Worm (Caenorhabditis elegans): ENCODE measurements around the gene nspe-4.

nspe-4 gene

ce11 chrII:12655816-12656215 lies 43.5 kb downstream of the nspe-4 start:
- TF ChIP-seq jun-1 (tag; optimal IDR thresholded peaks at IDR 0.05) (no peak), T26A8.4 (GFP tag; IDR thresholded peaks at IDR 0.05) (no peak), aha-1 (tag) (peak; percentile 74), skn-1 (tag; optimal IDR thresholded peaks at IDR 0.05) (no peak)

- no peak for TF ChIP-seq zfp-3 (GFP tag; conservative IDR thresholded peaks at IDR 0.05)
- no peak for TF ChIP-seq ama-1 (optimal IDR thresholded peaks at IDR 0.05)
Measured at ce11 chrII:12657620-12658019, 45.3 kb downstream of the nspe-4 start.

- TF ChIP-seq nhr-41 (GFP tag; IDR thresholded peaks at IDR 0.05) (no peak), hlh-30 (tag; optimal IDR thresholded peaks at IDR 0.05; ENCODE audit: insufficient read depth) (peak; percentile 1), lin-29 (GFP tag; IDR thresholded peaks at IDR 0.05) (no peak), mes-2 (tag; optimal IDR thresholded peaks at IDR 0.05; ENCODE audit: poor library complexity, severe bottlenecking) (no peak), zfp-2 (tag; optimal IDR thresholded peaks at IDR 0.05) (no peak), fkh-10 (GFP tag; optimal IDR thresholded peaks at IDR 0.05) (no peak), F26F4.8 (GFP tag; conservative IDR thresholded peaks at IDR 0.05) (no peak), daf-16 (GFP tag; optimal IDR thresholded peaks at IDR 0.05) (peak in 1 of 2 experiments; percentile 67), daf-16 (tag; optimal IDR thresholded peaks at IDR 0.05) (no peak), rbr-2 (tag; optimal IDR thresholded peaks at IDR 0.05) (no peak), duxl-1 (tag; optimal IDR thresholded peaks at IDR 0.05; ENCODE audit: poor library complexity) (no peak), hlh-11 (tag; optimal IDR thresholded peaks at IDR 0.05) (peak; percentile 9), sdz-12 (GFP tag; optimal IDR thresholded peaks at IDR 0.05) (no peak), F49E8.2 (tag; optimal IDR thresholded peaks at IDR 0.05; ENCODE audit: borderline replicate concordance) (no peak), ceh-20 (GFP tag; IDR thresholded peaks at IDR 0.05) (no peak), F37D6.2 (tag; optimal IDR thresholded peaks at IDR 0.05) (no peak), nhr-11 (tag; optimal IDR thresholded peaks at IDR 0.05) (peak; percentile 38), lin-13 (GFP tag; optimal IDR thresholded peaks at IDR 0.05) (no peak), F44E2.7 (GFP tag; IDR thresholded peaks at IDR 0.05) (no peak), aha-1 (tag) (no peak)
Measured at ce11 chrII:12658409-12658808, 46.1 kb downstream of the nspe-4 start.

ce11 chrII:12659676-12660371 lies 47.5 kb downstream of the nspe-4 start:
- TF ChIP-seq tra-1 (GFP tag; IDR thresholded peaks at IDR 0.05) (peak; percentile 71), mep-1 (tag; optimal IDR thresholded peaks at IDR 0.05) (peak; percentile 27), nhr-10 (tag; optimal IDR thresholded peaks at IDR 0.05) (no peak), hlh-11 (tag; optimal IDR thresholded peaks at IDR 0.05) (peak; percentile 61), lsy-2 (tag; optimal IDR thresholded peaks at IDR 0.05) (peak in 1 of 2 experiments; percentile 49), snpc-4 (tag; optimal IDR thresholded peaks at IDR 0.05) (no peak), set-16 (GFP tag; IDR thresholded peaks at IDR 0.05) (peak; percentile 15; the same call in 1 of the 2 replicates), mdl-1 (tag; optimal IDR thresholded peaks at IDR 0.05) (peak in 1 of 2 experiments; percentile 42), attf-4 (tag; optimal IDR thresholded peaks at IDR 0.05) (no peak), rbr-2 (tag; optimal IDR thresholded peaks at IDR 0.05) (peak; percentile 16), lin-13 (GFP tag; optimal IDR thresholded peaks at IDR 0.05) (peak; percentile 11), mes-2 (tag; optimal IDR thresholded peaks at IDR 0.05; ENCODE audit: poor library complexity, severe bottlenecking) (no peak), ceh-20 (GFP tag; IDR thresholded peaks at IDR 0.05) (0 out of 2 replicates have a peak, but pooled peaks have one; percentile 16), zfp-2 (tag; optimal IDR thresholded peaks at IDR 0.05) (no peak), daf-16 (GFP tag; optimal IDR thresholded peaks at IDR 0.05) (peak in 1 of 2 experiments; percentile 26), daf-16 (tag; optimal IDR thresholded peaks at IDR 0.05) (no peak), daf-12 (tag; optimal IDR thresholded peaks at IDR 0.05) (no peak), nhr-42 (GFP tag; IDR thresholded peaks at IDR 0.05) (no peak), nhr-28 (tag; optimal IDR thresholded peaks at IDR 0.05) (peak; percentile 0), skn-1 (tag; optimal IDR thresholded peaks at IDR 0.05) (no peak), hlh-30 (tag; optimal IDR thresholded peaks at IDR 0.05; ENCODE audit: insufficient read depth) (peak; percentile 50), ces-1 (GFP tag; optimal IDR thresholded peaks at IDR 0.05) (peak; percentile 34), hif-1 (tag; optimal IDR thresholded peaks at IDR 0.05) (peak in 1 of 2 experiments; percentile 48), mxl-3 (GFP tag; optimal IDR thresholded peaks at IDR 0.05) (peak; percentile 77), ctbp-1 (GFP tag; IDR thresholded peaks at IDR 0.05) (0 out of 2 replicates have a peak, but pooled peaks have one; percentile 17), vab-7 (GFP tag; IDR thresholded peaks at IDR 0.05) (0 out of 2 replicates have a peak, but pooled peaks have one; percentile 14), zfp-3 (GFP tag; conservative IDR thresholded peaks at IDR 0.05) (no peak), lin-1 (GFP tag; IDR thresholded peaks at IDR 0.05) (no peak), nhr-6 (tag; optimal IDR thresholded peaks at IDR 0.05) (no peak), nhr-77 (tag; optimal IDR thresholded peaks at IDR 0.05) (no peak)

All from whole organism, L4 larva.